Worm (Caenorhabditis elegans): Measurements from ENCODE around the gene unc-42.

The unc-42 gene

DNA sequence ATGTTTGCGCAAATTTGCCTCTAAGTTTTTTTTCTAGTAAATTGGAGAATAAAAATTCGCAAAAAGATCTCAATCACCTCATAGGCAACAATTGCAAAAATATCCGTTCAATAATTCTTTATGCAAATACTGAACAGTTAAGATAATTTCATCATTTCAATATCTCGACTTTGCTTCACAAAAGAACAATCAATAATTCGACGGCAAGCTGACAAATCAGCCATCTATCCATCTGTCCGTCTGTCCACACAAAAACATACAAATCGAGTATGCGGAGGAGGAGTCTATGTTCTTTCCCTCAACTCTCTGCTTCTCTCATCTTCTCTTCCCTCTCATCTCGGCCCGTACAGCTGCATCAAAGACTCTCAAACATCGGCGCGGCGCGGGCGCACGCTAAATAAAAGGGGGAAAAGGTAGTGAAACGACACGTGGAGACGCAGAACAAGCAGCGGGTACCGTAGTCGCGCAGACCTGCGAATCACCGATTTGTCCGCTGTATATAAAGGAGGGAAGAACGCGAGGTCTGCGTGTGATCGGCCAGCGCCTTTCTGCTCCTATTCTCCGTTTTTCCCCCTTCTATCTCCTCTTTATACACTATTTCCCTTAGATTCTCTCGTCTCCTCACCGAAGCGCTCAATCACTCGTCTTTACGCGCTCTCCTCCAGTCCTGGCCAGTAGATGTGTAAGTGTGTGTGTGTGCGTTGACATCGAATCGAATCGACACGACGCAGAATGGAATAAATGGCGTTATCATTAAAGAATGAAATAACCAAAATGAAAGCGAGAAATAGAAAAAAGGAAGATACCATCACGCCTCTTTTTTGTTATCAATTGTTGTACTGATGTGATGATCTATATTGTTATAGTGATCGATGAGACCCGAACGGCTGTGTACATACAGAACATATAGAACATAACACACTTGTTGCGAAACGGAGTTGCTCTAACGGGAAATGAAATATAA lies 38.2 kb downstream of the unc-42 start:
- TF ChIP-seq nhr-232 (tag; optimal IDR thresholded peaks at IDR 0.05) (peak; percentile 33), mec-3 (tag; optimal IDR thresholded peaks at IDR 0.05; ENCODE audit: borderline replicate concordance) (peak; percentile 38), lim-6 (tag; optimal IDR thresholded peaks at IDR 0.05) (peak; percentile 32), tbx-2 (tag; optimal IDR thresholded peaks at IDR 0.05) (peak; percentile 95), dmd-4 (tag; optimal IDR thresholded peaks at IDR 0.05; ENCODE audit: borderline replicate concordance) (peak; percentile 72), sdc-2 (tag; optimal IDR thresholded peaks at IDR 0.05) (peak; percentile 67), ceh-34 (tag; optimal IDR thresholded peaks at IDR 0.05) (peak; percentile 95), npax-4 (tag; optimal IDR thresholded peaks at IDR 0.05) (peak; percentile 3), nhr-11 (tag; optimal IDR thresholded peaks at IDR 0.05) (no peak), lin-11 (tag; optimal IDR thresholded peaks at IDR 0.05) (no peak), ref-2 (tag; optimal IDR thresholded peaks at IDR 0.05) (peak; percentile 89), nfya-1 (tag; optimal IDR thresholded peaks at IDR 0.05) (peak; percentile 100), tbx-7 (tag; optimal IDR thresholded peaks at IDR 0.05) (peak; percentile 38), hlh-8 (tag; optimal IDR thresholded peaks at IDR 0.05) (peak; percentile 88), che-1 (tag; optimal IDR thresholded peaks at IDR 0.05) (peak; percentile 56), ceh-14 (tag; optimal IDR thresholded peaks at IDR 0.05) (peak; percentile 59), gmeb-2 (tag; optimal IDR thresholded peaks at IDR 0.05) (no peak), ets-4 (tag; optimal IDR thresholded peaks at IDR 0.05) (peak; percentile 83), pat-9 (tag; optimal IDR thresholded peaks at IDR 0.05) (peak; percentile 61), madf-2 (tag; optimal IDR thresholded peaks at IDR 0.05) (peak; percentile 73), rnt-1 (tag; optimal IDR thresholded peaks at IDR 0.05) (peak; percentile 94), ttx-3 (tag; optimal IDR thresholded peaks at IDR 0.05) (no peak), dve-1 (tag; optimal IDR thresholded peaks at IDR 0.05) (peak; percentile 64), fkh-10 (GFP tag; optimal IDR thresholded peaks at IDR 0.05) (peak; percentile 75), ceh-24 (tag; optimal IDR thresholded peaks at IDR 0.05) (no peak), ceh-48 (tag; optimal IDR thresholded peaks at IDR 0.05) (peak; percentile 12), ceh-6 (GFP tag; optimal IDR thresholded peaks at IDR 0.05) (peak; percentile 62), ceh-30 (tag; optimal IDR thresholded peaks at IDR 0.05) (no peak), pax-1 (tag; optimal IDR thresholded peaks at IDR 0.05) (no peak), fkh-6 (tag; optimal IDR thresholded peaks at IDR 0.05) (no peak), ztf-16 (tag; optimal IDR thresholded peaks at IDR 0.05) (peak; percentile 73), ceh-19 (GFP tag; optimal IDR thresholded peaks at IDR 0.05) (peak; percentile 83), hlh-15 (tag; optimal IDR thresholded peaks at IDR 0.05) (no peak), pha-4 (tag; optimal IDR thresholded peaks at IDR 0.05) (no peak), sox-4 (tag; optimal IDR thresholded peaks at IDR 0.05) (peak; percentile 52), zip-5 (tag; optimal IDR thresholded peaks at IDR 0.05) (no peak), pqm-1 (tag; optimal IDR thresholded peaks at IDR 0.05) (peak; percentile 79), ceh-31 (tag; optimal IDR thresholded peaks at IDR 0.05) (peak; percentile 98), fax-1 (tag; optimal IDR thresholded peaks at IDR 0.05) (peak; percentile 33), ceh-45 (GFP tag; IDR thresholded peaks at IDR 0.05) (no peak), ama-1 (optimal IDR thresholded peaks at IDR 0.05) (peak; percentile 91), T23F11.4 (GFP tag; optimal IDR thresholded peaks at IDR 0.05) (peak; percentile 5), ceh-2 (tag; optimal IDR thresholded peaks at IDR 0.05) (peak; percentile 81), K09A11.1 (tag; optimal IDR thresholded peaks at IDR 0.05; ENCODE audit: insufficient read depth) (peak; percentile 15), C08G9.2 (tag; optimal IDR thresholded peaks at IDR 0.05) (peak; percentile 74), unc-55 (GFP tag; optimal IDR thresholded peaks at IDR 0.05) (peak; percentile 96), ceh-18 (tag; optimal IDR thresholded peaks at IDR 0.05) (peak; percentile 96), elt-2 (tag; optimal IDR thresholded peaks at IDR 0.05) (peak; percentile 82), unc-3 (GFP tag; conservative IDR thresholded peaks at IDR 0.05) (no peak), unc-3 (tag; optimal IDR thresholded peaks at IDR 0.05) (peak; percentile 50), hlh-6 (tag; optimal IDR thresholded peaks at IDR 0.05) (peak; percentile 60)
